Worm (Caenorhabditis elegans) whole organism, midembryonic: Measurements from ENCODE around the gene ucr-2.2.

Source experiments
- T22C8.4 ChIP-seq: fragments of 200-800 bp; sonication (Bioruptor generic); IDR thresholded peaks from 2 replicates; pipeline ENCODE4 v1.3.6; 2022; ENCODE audit warnings: missing genetic modification characterization, missing compliant biosample characterization
- cog-1 ChIP-seq: sonication (generic microtip); optimal IDR thresholded peaks from 2 replicates; lab custom pipeline; 2016; ENCODE audit warnings: missing genetic modification characterization, missing compliant biosample characterization
- flt-1 ChIP-seq: fragments of 200-800 bp; sonication (Bioruptor generic); IDR thresholded peaks from 2 replicates; pipeline ENCODE4 v1.3.6; 2022; ENCODE audit warnings: missing genetic modification characterization, missing compliant biosample characterization
- klf-2 ChIP-seq: fragments of 200-800 bp; sonication (Bioruptor generic); conservative IDR thresholded peaks from 2 replicates; pipeline ENCODE4 v1.3.6; 2022; ENCODE audit warnings: missing genetic modification reagents, missing genetic modification characterization, missing compliant biosample characterization
- med-1 ChIP-seq: sonication (generic microtip); optimal IDR thresholded peaks from 2 replicates; lab custom pipeline; 2017; ENCODE audit warnings: missing genetic modification characterization, mild to moderate bottlenecking, missing compliant biosample characterization, antibody characterized with exemption, missing genetic modification reagents; ENCODE audit not compliant: insufficient read depth
- ref-1 ChIP-seq: fragments of 200-800 bp; sonication (Bioruptor generic); conservative IDR thresholded peaks from 2 replicates; pipeline ENCODE4 v1.3.6; 2022; ENCODE audit warnings: missing genetic modification reagents, missing genetic modification characterization, missing compliant biosample characterization
- tab-1 ChIP-seq: fragments of 200-800 bp; sonication (Bioruptor generic); IDR thresholded peaks from 2 replicates; pipeline ENCODE4 v1.3.6; 2022; ENCODE audit warnings: missing genetic modification characterization, missing compliant biosample characterization
- ztf-23 ChIP-seq: fragments of 200-800 bp; sonication (Bioruptor generic); IDR thresholded peaks from 2 replicates; pipeline ENCODE4 v1.3.6; 2022; ENCODE audit warnings: missing genetic modification reagents, missing genetic modification characterization, missing compliant biosample characterization
- ztf-29 ChIP-seq: fragments of 200-800 bp; sonication (Bioruptor generic); IDR thresholded peaks from 2 replicates; pipeline ENCODE4 v1.3.6; 2022; ENCODE audit warnings: missing genetic modification reagents, missing genetic modification characterization, missing compliant biosample characterization

DNA sequence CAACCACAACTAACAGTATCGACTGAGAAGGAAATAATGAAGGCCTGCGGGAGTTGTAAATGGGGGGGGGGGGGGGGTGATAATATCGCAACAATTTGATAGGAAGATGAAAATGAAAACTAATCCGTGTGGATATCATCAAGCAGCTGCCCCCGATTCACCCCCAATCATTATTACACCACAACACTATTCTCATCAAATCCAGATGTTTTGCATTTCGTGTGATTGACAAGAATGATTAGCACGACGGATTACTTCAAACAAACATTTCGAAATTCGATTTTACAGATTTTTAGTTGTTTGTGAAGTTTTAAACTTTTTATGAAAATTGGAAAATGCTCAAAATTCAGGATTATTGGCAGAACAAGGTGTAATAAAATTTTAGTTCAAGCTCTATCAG lies 50.4 kb downstream of the ucr-2.2 start:
- TF ChIP-seq flt-1 (no peak), ztf-23 (GFP tag; lab: Robert Waterston, UW) (no peak), tab-1 (GFP tag; lab: Robert Waterston, UW) (no peak), ref-1 (GFP tag; lab: Robert Waterston, UW) (no peak), klf-2 (GFP tag; lab: Robert Waterston, UW) (no peak), T22C8.4 (no peak), cog-1 (tag; lab: Kevin White, UChicago) (no peak), med-1 (no peak), ztf-29 (GFP tag; lab: Robert Waterston, UW) (no peak)
